Fruit fly (Drosophila melanogaster): ENCODE measurements around the gene CG10492.

The CG10492 gene

dm6 chr2L:19021278-19022220 lies 32.3 kb upstream of the CG10492 start:
- TF ChIP-seq dmrt93B (GFP tag; optimal IDR thresholded peaks at IDR 0.05) (peak; percentile 75), Mio (GFP tag; optimal IDR thresholded peaks at IDR 0.05) (no peak), GATAd (GFP tag; optimal IDR thresholded peaks at IDR 0.05) (no peak), Dif (GFP tag; optimal IDR thresholded peaks at IDR 0.05; ENCODE audit: partially characterized antibody) (no peak), foxo (GFP tag; optimal IDR thresholded peaks at IDR 0.05) (peak in 1 of 2 experiments; percentile 87), CG32264 (GFP tag; optimal IDR thresholded peaks at IDR 0.05) (peak; percentile 14), usp (GFP tag; optimal IDR thresholded peaks at IDR 0.05) (no peak), Jra (GFP tag; optimal IDR thresholded peaks at IDR 0.05) (no peak), ey (GFP tag; optimal IDR thresholded peaks at IDR 0.05) (peak; percentile 62), psq (GFP tag; optimal IDR thresholded peaks at IDR 0.05) (peak; percentile 64), dsf (GFP tag; optimal IDR thresholded peaks at IDR 0.05; ENCODE audit: borderline replicate concordance) (no peak), Myc (optimal IDR thresholded peaks at IDR 0.05) (no peak), jim (GFP tag; optimal IDR thresholded peaks at IDR 0.05) (no peak), N (GFP tag; optimal IDR thresholded peaks at IDR 0.05) (no peak), tai (GFP tag; optimal IDR thresholded peaks at IDR 0.05) (no peak), br (GFP tag; optimal IDR thresholded peaks at IDR 0.05) (peak; percentile 73), rgr (GFP tag; optimal IDR thresholded peaks at IDR 0.05) (peak; percentile 76), Hr83 (GFP tag; optimal IDR thresholded peaks at IDR 0.05; ENCODE audit: poor library complexity, severe bottlenecking) (no peak), brk (GFP tag; optimal IDR thresholded peaks at IDR 0.05) (peak; percentile 16), Vsx2 (GFP tag; optimal IDR thresholded peaks at IDR 0.05; ENCODE audit: partially characterized antibody) (no peak), sage (GFP tag; optimal IDR thresholded peaks at IDR 0.05) (peak; percentile 49), Hr78 (GFP tag; optimal IDR thresholded peaks at IDR 0.05) (no peak), fru (GFP tag; optimal IDR thresholded peaks at IDR 0.05) (peak; percentile 82), Abd-B (GFP tag; optimal IDR thresholded peaks at IDR 0.05) (no peak), Dfd (GFP tag; optimal IDR thresholded peaks at IDR 0.05) (no peak), h (GFP tag; optimal IDR thresholded peaks at IDR 0.05) (peak; percentile 87), CrebA (GFP tag; optimal IDR thresholded peaks at IDR 0.05; ENCODE audit: borderline replicate concordance) (peak; percentile 47), woc (GFP tag; optimal IDR thresholded peaks at IDR 0.05) (peak; percentile 64), CG9705 (GFP tag; optimal IDR thresholded peaks at IDR 0.05) (peak; percentile 66), dl (GFP tag; optimal IDR thresholded peaks at IDR 0.05; ENCODE audit: insufficient read depth in 1 of 2, partially characterized antibody in 2 of 2) (no peak), Hnf4 (GFP tag; optimal IDR thresholded peaks at IDR 0.05) (peak; percentile 16), OdsH (GFP tag; optimal IDR thresholded peaks at IDR 0.05) (peak; percentile 81), lola (GFP tag; optimal IDR thresholded peaks at IDR 0.05) (no peak), Sp1 (GFP tag; optimal IDR thresholded peaks at IDR 0.05) (peak; percentile 91), Rel (GFP tag; optimal IDR thresholded peaks at IDR 0.05) (peak; percentile 43), Rel (tag; optimal IDR thresholded peaks at IDR 0.05) (peak; percentile 49), pan (optimal IDR thresholded peaks at IDR 0.05) (no peak), HLH106 (tag; optimal IDR thresholded peaks at IDR 0.05) (peak; percentile 85), sv (GFP tag; optimal IDR thresholded peaks at IDR 0.05) (peak; percentile 50)

- TF ChIP-seq dsf (GFP tag; optimal IDR thresholded peaks at IDR 0.05; ENCODE audit: borderline replicate concordance) (no peak), woc (GFP tag; optimal IDR thresholded peaks at IDR 0.05) (no peak), h (GFP tag; optimal IDR thresholded peaks at IDR 0.05) (no peak), HLH106 (tag; optimal IDR thresholded peaks at IDR 0.05) (no peak), Hr78 (GFP tag; optimal IDR thresholded peaks at IDR 0.05) (no peak), fru (GFP tag; optimal IDR thresholded peaks at IDR 0.05) (no peak), lola (GFP tag; optimal IDR thresholded peaks at IDR 0.05) (no peak), Myc (optimal IDR thresholded peaks at IDR 0.05) (no peak)
Observed at dm6 chr2L:19022221-19022516, 31.7 kb upstream of the CG10492 start, which contains the start of gene CG15172. CG15172 (plus strand) TSS chr2L:19022417.

Data from whole organism, wandering third instar larva.